Worm (Caenorhabditis elegans): Measurements from ENCODE around the gene egl-45.

- TF ChIP-seq nhr-11 (tag; optimal IDR thresholded peaks at IDR 0.05) (no peak), pha-4 (tag; optimal IDR thresholded peaks at IDR 0.05) (no peak), eyg-1 (tag; optimal IDR thresholded peaks at IDR 0.05) (no peak), unc-86 (tag; optimal IDR thresholded peaks at IDR 0.05) (no peak)
These were observed 5.1 kb downstream of the egl-45 start for ce11 chrIII:7823285-7823684.
